Fruit fly (Drosophila melanogaster): Measurements from ENCODE around the gene Argk2.

Argk2 gene

DNA sequence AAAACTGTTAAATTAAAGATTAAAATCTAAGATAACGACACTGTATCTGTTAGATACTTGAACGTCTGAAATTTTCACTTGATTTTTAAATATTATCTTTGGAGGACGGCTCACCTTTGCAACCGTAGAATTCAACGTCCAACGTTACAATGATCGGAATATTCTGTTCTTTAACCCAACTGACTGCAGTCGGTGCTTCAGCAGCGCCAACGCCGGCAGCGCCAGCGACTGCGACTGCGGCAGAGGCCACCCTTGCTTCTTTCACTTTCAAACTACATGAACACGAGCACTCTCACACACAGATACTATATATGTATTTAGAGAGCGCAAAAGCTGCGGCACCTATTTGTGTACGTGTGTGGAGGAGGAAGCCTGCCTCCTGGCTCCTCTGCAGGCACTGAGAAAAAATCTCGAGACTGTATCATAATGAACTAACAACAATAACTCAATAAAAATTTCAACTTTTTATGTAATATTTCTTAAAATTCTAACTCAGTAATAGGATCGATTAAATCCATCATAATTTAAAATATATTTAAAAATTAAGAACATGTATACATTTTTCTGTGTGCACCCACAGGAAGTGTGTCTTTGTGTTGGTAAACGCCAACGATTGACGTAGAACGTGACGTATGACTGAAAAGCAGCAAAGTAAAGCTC lies 10.3 kb downstream of the Argk2 start (continued):
- TF ChIP-seq CG30020 (tag; optimal IDR thresholded peaks at IDR 0.05) (peak; percentile 61), CG10565 (GFP tag; optimal IDR thresholded peaks at IDR 0.05) (peak; percentile 1), CG5180 (GFP tag; optimal IDR thresholded peaks at IDR 0.05) (peak; percentile 71), CG1529 (GFP tag; optimal IDR thresholded peaks at IDR 0.05) (peak; percentile 81), CG2120 (GFP tag; optimal IDR thresholded peaks at IDR 0.05) (peak; percentile 91), schlank (tag; optimal IDR thresholded peaks at IDR 0.05) (peak; percentile 65), Hr39 (optimal IDR thresholded peaks at IDR 0.05) (no peak), tna (GFP tag; IDR thresholded peaks at IDR 0.05; ENCODE audit: partially characterized antibody) (no peak), NC2β (GFP tag; optimal IDR thresholded peaks at IDR 0.05) (peak; percentile 30), CG2129 (GFP tag; IDR thresholded peaks at IDR 0.05; ENCODE audit: partially characterized antibody) (no peak), CG11723 (GFP tag; optimal IDR thresholded peaks at IDR 0.05) (peak; percentile 80), trem (tag; optimal IDR thresholded peaks at IDR 0.05) (peak; percentile 82), CG1647 (GFP tag; optimal IDR thresholded peaks at IDR 0.05) (peak; percentile 74), Awh (GFP tag; IDR thresholded peaks at IDR 0.05) (peak; percentile 84), sd (tag; optimal IDR thresholded peaks at IDR 0.05) (peak; percentile 78), CG12659 (GFP tag; optimal IDR thresholded peaks at IDR 0.05) (peak; percentile 93), CG12391 (tag; optimal IDR thresholded peaks at IDR 0.05) (peak; percentile 95), CrebB (tag; optimal IDR thresholded peaks at IDR 0.05) (peak; percentile 88), Blimp-1 (GFP tag; optimal IDR thresholded peaks at IDR 0.05) (peak; percentile 89), ash1 (GFP tag; optimal IDR thresholded peaks at IDR 0.05) (peak; percentile 37), p53 (GFP tag; optimal IDR thresholded peaks at IDR 0.05) (no peak), HLH54F (GFP tag; optimal IDR thresholded peaks at IDR 0.05) (peak; percentile 47), CG10321 (GFP tag; IDR thresholded peaks at IDR 0.05) (0 out of 2 replicates have a peak, but pooled peaks have one; percentile 58), lbe (GFP tag; optimal IDR thresholded peaks at IDR 0.05) (peak; percentile 97), CG31224 (GFP tag; IDR thresholded peaks at IDR 0.05) (peak; percentile 84), Scr (GFP tag; IDR thresholded peaks at IDR 0.05; ENCODE audit: partially characterized antibody) (no peak), Lpt (GFP tag; optimal IDR thresholded peaks at IDR 0.05) (no peak), CG34224 (GFP tag; IDR thresholded peaks at IDR 0.05; ENCODE audit: partially characterized antibody) (no peak), Nf-YC (tag; optimal IDR thresholded peaks at IDR 0.05) (peak; percentile 83), sc (optimal IDR thresholded peaks at IDR 0.05) (no peak), sc (GFP tag; optimal IDR thresholded peaks at IDR 0.05) (peak; percentile 83), CG15011 (GFP tag; optimal IDR thresholded peaks at IDR 0.05) (peak; percentile 83), ara (GFP tag; IDR thresholded peaks at IDR 0.05) (peak; percentile 83), ab (GFP tag; optimal IDR thresholded peaks at IDR 0.05) (no peak), CG9797 (GFP tag; optimal IDR thresholded peaks at IDR 0.05) (no peak), Max (GFP tag; optimal IDR thresholded peaks at IDR 0.05) (peak; percentile 80), D (optimal IDR thresholded peaks at IDR 0.05) (no peak), D (GFP tag; optimal IDR thresholded peaks at IDR 0.05) (peak; percentile 84), fu2 (GFP tag; optimal IDR thresholded peaks at IDR 0.05) (no peak), Aef1 (GFP tag; IDR thresholded peaks at IDR 0.05) (peak; percentile 85), Gug (GFP tag; IDR thresholded peaks at IDR 0.05) (peak; percentile 72), CG7928 (GFP tag; optimal IDR thresholded peaks at IDR 0.05) (peak; percentile 58), hb (GFP tag; IDR thresholded peaks at IDR 0.05; ENCODE audit: partially characterized antibody) (no peak), dmrt11E (tag; optimal IDR thresholded peaks at IDR 0.05) (peak; percentile 86), ERR (GFP tag; optimal IDR thresholded peaks at IDR 0.05) (no peak), unpg (GFP tag; optimal IDR thresholded peaks at IDR 0.05) (peak; percentile 91), ems (GFP tag; optimal IDR thresholded peaks at IDR 0.05) (peak; percentile 65), CG6689 (GFP tag; IDR thresholded peaks at IDR 0.05) (peak; percentile 88), sim (GFP tag; IDR thresholded peaks at IDR 0.05) (peak; percentile 32; the same call in 1 of the 2 replicates), CG6254 (GFP tag; optimal IDR thresholded peaks at IDR 0.05) (peak; percentile 68)
